Worm (Caenorhabditis elegans) whole organism, late embryonic: ENCODE measurements around the gene C26D10.6.
A peak's percentile ranks its signal among the peaks of the same experiment; 100 is the strongest.

Experiments used
- C08G9.2 ChIP-seq: sonication (generic microtip); optimal IDR thresholded peaks from 2 replicates; lab custom pipeline; 2016; ENCODE audit warnings: mild to moderate bottlenecking, missing genetic modification characterization, moderate library complexity, missing compliant biosample characterization
- T23F11.4 ChIP-seq: fragments of 200-800 bp; sonication (Bioruptor generic); optimal IDR thresholded peaks from 2 replicates; lab custom pipeline; 2018; ENCODE audit warnings: mild to moderate bottlenecking, missing genetic modification characterization, missing compliant biosample characterization
- Y22D7AL.16 ChIP-seq: sonication (generic microtip); optimal IDR thresholded peaks from 2 replicates; lab custom pipeline; 2016; ENCODE audit warnings: missing genetic modification characterization, missing compliant biosample characterization
- ama-1 ChIP-seq: fragments of 150-350 bp; optimal IDR thresholded peaks from 2 replicates; lab custom pipeline; 2014
- ceh-14 ChIP-seq: sonication (generic microtip); optimal IDR thresholded peaks from 2 replicates; lab custom pipeline; 2016; ENCODE audit warnings: missing genotype, missing genetic modification characterization, missing compliant biosample characterization
- ceh-18 ChIP-seq: sonication (generic microtip); optimal IDR thresholded peaks from 2 replicates; lab custom pipeline; 2016; ENCODE audit warnings: missing genetic modification characterization, missing compliant biosample characterization
- ceh-19 ChIP-seq: fragments of 200-800 bp; sonication (Bioruptor generic); optimal IDR thresholded peaks from 2 replicates; lab custom pipeline; 2018; ENCODE audit warnings: mild to moderate bottlenecking, missing genetic modification characterization, missing compliant biosample characterization
- ceh-22 ChIP-seq: sonication (generic microtip); optimal IDR thresholded peaks from 2 replicates; lab custom pipeline; 2017; ENCODE audit warnings: missing biosample characterization, missing genetic modification characterization
- ceh-31 ChIP-seq: sonication (generic microtip); optimal IDR thresholded peaks from 2 replicates; lab custom pipeline; 2016; ENCODE audit warnings: missing genetic modification characterization, missing compliant biosample characterization
- ceh-34 ChIP-seq: sonication (generic microtip); optimal IDR thresholded peaks from 2 replicates; lab custom pipeline; 2016; ENCODE audit warnings: mild to moderate bottlenecking, missing genetic modification characterization, missing compliant biosample characterization
- ceh-45 ChIP-seq: fragments of 200-800 bp; sonication (Bioruptor generic); IDR thresholded peaks from 2 replicates; pipeline ENCODE4 v1.3.6; 2022; ENCODE audit warnings: missing genetic modification reagents, missing genetic modification characterization, missing compliant biosample characterization
- ceh-48 ChIP-seq: sonication (generic microtip); optimal IDR thresholded peaks from 2 replicates; lab custom pipeline; 2016; ENCODE audit warnings: missing genetic modification characterization, inconsistent platforms, missing compliant biosample characterization
- ceh-6 ChIP-seq: fragments of 200-800 bp; sonication (Bioruptor generic); optimal IDR thresholded peaks from 2 replicates; lab custom pipeline; 2018; ENCODE audit warnings: mild to moderate bottlenecking, missing genetic modification characterization, missing compliant biosample characterization
- dve-1 ChIP-seq: sonication (generic microtip); optimal IDR thresholded peaks from 2 replicates; lab custom pipeline; 2017; ENCODE audit warnings: antibody characterized with exemption, mild to moderate bottlenecking, missing genetic modification characterization, missing compliant biosample characterization
- elt-2 ChIP-seq: sonication (generic microtip); optimal IDR thresholded peaks from 2 replicates; lab custom pipeline; 2016; ENCODE audit warnings: missing genetic modification reagents, missing genetic modification characterization, missing compliant biosample characterization
- elt-4 ChIP-seq: sonication (generic microtip); optimal IDR thresholded peaks from 2 replicates; lab custom pipeline; 2016; ENCODE audit warnings: missing genetic modification characterization, missing compliant biosample characterization
- ets-4 ChIP-seq: sonication (generic microtip); optimal IDR thresholded peaks from 2 replicates; lab custom pipeline; 2016; ENCODE audit warnings: missing genetic modification characterization, missing compliant biosample characterization
- fax-1 ChIP-seq: sonication (generic microtip); optimal IDR thresholded peaks from 2 replicates; lab custom pipeline; 2016; ENCODE audit warnings: missing genotype, missing genetic modification characterization, missing compliant biosample characterization
- fkh-10 ChIP-seq: fragments of 150-350 bp; optimal IDR thresholded peaks from 2 replicates; lab custom pipeline; 2014; ENCODE audit warnings: missing biosample characterization, missing genetic modification reagents, missing genetic modification characterization
- fkh-6 ChIP-seq: sonication (generic microtip); optimal IDR thresholded peaks from 2 replicates; lab custom pipeline; 2016; ENCODE audit warnings: missing genetic modification characterization, missing compliant biosample characterization
- gmeb-2 ChIP-seq: sonication (generic microtip); optimal IDR thresholded peaks from 2 replicates; lab custom pipeline; 2016; ENCODE audit warnings: missing genetic modification characterization, inconsistent platforms, missing compliant biosample characterization
- hlh-13 ChIP-seq: fragments of 200-800 bp; sonication (Bioruptor generic); optimal IDR thresholded peaks from 2 replicates; lab custom pipeline; 2018; ENCODE audit warnings: mild to moderate bottlenecking, missing genetic modification characterization, missing compliant biosample characterization
- hlh-15 ChIP-seq: sonication (generic microtip); optimal IDR thresholded peaks from 2 replicates; lab custom pipeline; 2016; ENCODE audit warnings: missing genetic modification characterization, missing compliant biosample characterization
- hlh-30 ChIP-seq: sonication (generic microtip); optimal IDR thresholded peaks from 2 replicates; lab custom pipeline; 2017; ENCODE audit warnings: antibody characterized with exemption, missing genetic modification characterization, missing compliant biosample characterization; ENCODE audit not compliant: insufficient read depth
- hlh-6 ChIP-seq: sonication (generic microtip); optimal IDR thresholded peaks from 2 replicates; lab custom pipeline; 2016; ENCODE audit warnings: missing genotype, missing genetic modification characterization, missing compliant biosample characterization
- hlh-8 ChIP-seq: sonication (generic microtip); optimal IDR thresholded peaks from 2 replicates; lab custom pipeline; 2016; ENCODE audit warnings: missing genotype, missing genetic modification characterization, missing compliant biosample characterization
- lim-6 ChIP-seq: sonication (generic microtip); optimal IDR thresholded peaks from 2 replicates; lab custom pipeline; 2016; ENCODE audit warnings: missing genetic modification characterization, missing compliant biosample characterization
- lin-11 ChIP-seq: fragments of 200-800 bp; sonication (Bioruptor generic); optimal IDR thresholded peaks from 2 replicates; lab custom pipeline; 2018; ENCODE audit warnings: mild to moderate bottlenecking, missing genetic modification characterization, missing compliant biosample characterization
- madf-2 ChIP-seq: sonication (generic microtip); optimal IDR thresholded peaks from 2 replicates; lab custom pipeline; 2017; ENCODE audit warnings: missing genetic modification characterization, missing compliant biosample characterization
- mec-3 ChIP-seq: sonication (generic microtip); optimal IDR thresholded peaks from 2 replicates; lab custom pipeline; 2016; ENCODE audit warnings: borderline replicate concordance, missing genetic modification characterization, missing compliant biosample characterization
- odd-2 ChIP-seq: sonication (generic microtip); optimal IDR thresholded peaks from 2 replicates; lab custom pipeline; 2017; ENCODE audit warnings: antibody characterized with exemption, mild to moderate bottlenecking, missing genetic modification characterization, missing compliant biosample characterization
- pag-3 ChIP-seq: sonication (generic microtip); optimal IDR thresholded peaks from 2 replicates; lab custom pipeline; 2016; ENCODE audit warnings: missing compliant biosample characterization, missing genetic modification characterization, borderline replicate concordance
- pha-2 ChIP-seq: sonication (generic microtip); optimal IDR thresholded peaks from 2 replicates; lab custom pipeline; 2017; ENCODE audit warnings: mild to moderate bottlenecking, missing genetic modification characterization, missing compliant biosample characterization
- pha-4 ChIP-seq: fragments of 150-350 bp; optimal IDR thresholded peaks from 2 replicates; lab custom pipeline; 2018; ENCODE audit warnings: missing biosample characterization, missing genetic modification reagents, missing genetic modification characterization
- pros-1 ChIP-seq: fragments of 150-350 bp; optimal IDR thresholded peaks from 2 replicates; lab custom pipeline; 2014; ENCODE audit warnings: missing biosample characterization, missing genetic modification reagents, missing genetic modification characterization
- ref-2 ChIP-seq: sonication (generic microtip); optimal IDR thresholded peaks from 2 replicates; lab custom pipeline; 2016; ENCODE audit warnings: missing genetic modification characterization, missing compliant biosample characterization
- rnt-1 ChIP-seq: sonication (generic microtip); optimal IDR thresholded peaks from 2 replicates; lab custom pipeline; 2016; ENCODE audit warnings: missing genetic modification characterization, missing compliant biosample characterization
- sdc-2 ChIP-seq: sonication (generic microtip); optimal IDR thresholded peaks from 2 replicates; lab custom pipeline; 2016; ENCODE audit warnings: missing genotype, missing genetic modification characterization, missing compliant biosample characterization
- sox-2 ChIP-seq: fragments of 200-800 bp; sonication (Bioruptor generic); IDR thresholded peaks from 2 replicates; pipeline ENCODE4 v1.3.6; 2022; ENCODE audit warnings: missing genetic modification reagents, missing genetic modification characterization, missing compliant biosample characterization
- tbx-2 ChIP-seq: sonication (generic microtip); optimal IDR thresholded peaks from 2 replicates; lab custom pipeline; 2016; ENCODE audit warnings: missing genetic modification characterization, missing compliant biosample characterization
- ttx-3 ChIP-seq: sonication (generic microtip); optimal IDR thresholded peaks from 2 replicates; lab custom pipeline; 2016; ENCODE audit warnings: missing genetic modification reagents, missing genetic modification characterization, missing compliant biosample characterization
- unc-3 ChIP-seq, 2 experiments: fragments of 200-800 bp in 1 of 2; sonication (Bioruptor generic) in 1 of 2; sonication (generic microtip) in 1 of 2; conservative IDR thresholded peaks in 1 of 2; optimal IDR thresholded peaks in 1 of 2; 2 replicates each; pipeline versions ENCODE4 v1.3.6 to Lab custom; 2016 to 2022; ENCODE audit warnings: missing compliant biosample characterization in 2 of 2, missing genetic modification characterization in 2 of 2, missing genetic modification reagents in 1 of 2
- unc-42 ChIP-seq: sonication (generic microtip); optimal IDR thresholded peaks from 2 replicates; lab custom pipeline; 2016; ENCODE audit warnings: missing genotype, missing genetic modification characterization, missing compliant biosample characterization
- unc-86 ChIP-seq: sonication (generic microtip); optimal IDR thresholded peaks from 2 replicates; lab custom pipeline; 2016; ENCODE audit warnings: missing genetic modification characterization, missing compliant biosample characterization
- ztf-16 ChIP-seq: sonication (generic microtip); optimal IDR thresholded peaks from 2 replicates; lab custom pipeline; 2017; ENCODE audit warnings: missing genetic modification characterization, missing compliant biosample characterization

C26D10.6 gene

ce11 chrII:8328820-8329339 lies 25.6 kb downstream of the C26D10.6 start, which contains the start of gene hel-1 (continued):
- TF ChIP-seq unc-86 (tag; lab: Kevin White, UChicago) (no peak), rnt-1 (tag; lab: Kevin White, UChicago) (peak; percentile 89), ceh-45 (GFP tag; lab: Robert Waterston, UW) (no peak), pha-4 (tag; lab: Kevin White, UChicago) (no peak), pros-1 (no peak), pag-3 (tag; lab: Kevin White, UChicago) (no peak), hlh-8 (tag; lab: Kevin White, UChicago) (peak; percentile 39), hlh-13 (GFP tag; lab: Kevin White, UChicago) (no peak), ceh-14 (tag; lab: Kevin White, UChicago) (no peak), Y22D7AL.16 (tag; lab: Kevin White, UChicago) (no peak), ceh-18 (peak; percentile 90), C08G9.2 (tag; lab: Kevin White, UChicago) (peak; percentile 3), unc-42 (tag; lab: Kevin White, UChicago) (peak; percentile 88), tbx-2 (tag; lab: Kevin White, UChicago) (peak; percentile 75), odd-2 (tag; lab: Kevin White, UChicago) (no peak), gmeb-2 (no peak)

ce11 chrII:8327450-8327849 lies 27.1 kb downstream of the C26D10.6 start:
- TF ChIP-seq ceh-45 (GFP tag; lab: Robert Waterston, UW) (no peak), sdc-2 (no peak), ceh-48 (tag; lab: Kevin White, UChicago) (no peak), ceh-19 (GFP tag; lab: Kevin White, UChicago) (no peak), ceh-18 (no peak), sox-2 (GFP tag; lab: Robert Waterston, UW) (no peak), ets-4 (tag; lab: Kevin White, UChicago) (no peak), mec-3 (tag; lab: Kevin White, UChicago) (no peak), C08G9.2 (tag; lab: Kevin White, UChicago) (no peak), fax-1 (tag; lab: Kevin White, UChicago) (no peak), ceh-22 (no peak), unc-42 (tag; lab: Kevin White, UChicago) (no peak), ceh-6 (no peak), elt-4 (tag; lab: Kevin White, UChicago) (no peak), T23F11.4 (GFP tag; lab: Kevin White, UChicago) (no peak), ceh-31 (no peak), fkh-10 (no peak), pag-3 (tag; lab: Kevin White, UChicago) (no peak), ttx-3 (no peak)
- TF ChIP-seq, all 69 proteins: peak for 0

- TF ChIP-seq ref-2 (tag; lab: Kevin White, UChicago) (no peak), dve-1 (no peak), hlh-6 (tag; lab: Kevin White, UChicago) (no peak), fkh-6 (tag; lab: Kevin White, UChicago) (no peak), gmeb-2 (no peak), Y22D7AL.16 (tag; lab: Kevin White, UChicago) (no peak), hlh-15 (tag; lab: Kevin White, UChicago) (no peak), ztf-16 (no peak), lin-11 (tag; lab: Kevin White, UChicago) (no peak), pha-2 (tag; lab: Kevin White, UChicago) (no peak), lim-6 (tag; lab: Kevin White, UChicago) (no peak), unc-3 (GFP tag; conservative IDR thresholded peaks at IDR 0.05; lab: Robert Waterston, UW) (no peak), unc-3 (tag; optimal IDR thresholded peaks at IDR 0.05; lab: Kevin White, UChicago) (no peak), ama-1 (lab: Kevin White, UChicago) (no peak), pros-1 (no peak), elt-2 (tag; lab: Kevin White, UChicago) (no peak), hlh-30 (no peak), madf-2 (no peak), elt-4 (tag; lab: Kevin White, UChicago) (no peak), ceh-34 (tag; lab: Kevin White, UChicago) (no peak)
Measured at ce11 chrII:8326228-8326960, 28.1 kb downstream of the C26D10.6 start.
